Worm (Caenorhabditis elegans) whole organism, L3 larva: Measurements from ENCODE around the gene F33C8.4.

Experiments used
- R02D3.7 ChIP-seq: fragments of 150-350 bp; optimal IDR thresholded peaks from 2 replicates; lab custom pipeline; 2014; ENCODE audit warnings: missing biosample characterization, missing genetic modification characterization
- ama-1 ChIP-seq: fragments of 150-350 bp; optimal IDR thresholded peaks from 2 replicates; lab custom pipeline; 2018
- ceh-16 ChIP-seq: sonication (generic microtip); optimal IDR thresholded peaks from 2 replicates; lab custom pipeline; 2017; ENCODE audit warnings: missing biosample characterization, missing genetic modification characterization
- daf-12 ChIP-seq: fragments of 150-350 bp; optimal IDR thresholded peaks from 2 replicates; lab custom pipeline; 2014; ENCODE audit warnings: missing biosample characterization, missing genetic modification reagents, missing genetic modification characterization
- egl-5 ChIP-seq: fragments of 150-350 bp; optimal IDR thresholded peaks from 2 replicates; lab custom pipeline; 2017; ENCODE audit warnings: missing biosample characterization, missing genetic modification reagents, missing genetic modification characterization, inconsistent platforms
- elt-2 ChIP-seq: sonication (generic microtip); optimal IDR thresholded peaks from 2 replicates; lab custom pipeline; 2016; ENCODE audit warnings: missing genetic modification reagents, mild to moderate bottlenecking, missing genetic modification characterization, missing compliant biosample characterization
- eor-1 ChIP-seq, 2 experiments: fragments of 150-350 bp; optimal IDR thresholded peaks; 2 replicates each; lab custom pipeline; 2014 to 2018; ENCODE audit warnings: missing biosample characterization in 2 of 2, missing genetic modification characterization in 2 of 2
- fkh-10 ChIP-seq: sonication (generic microtip); optimal IDR thresholded peaks from 2 replicates; lab custom pipeline; 2017; ENCODE audit warnings: missing biosample characterization, missing genetic modification reagents, missing genetic modification characterization
- fkh-2 ChIP-seq: fragments of 150-350 bp; optimal IDR thresholded peaks from 2 replicates; lab custom pipeline; 2014; ENCODE audit warnings: missing biosample characterization, missing genetic modification reagents, missing genetic modification characterization
- fos-1 ChIP-seq: fragments of 150-350 bp; optimal IDR thresholded peaks from 2 replicates; lab custom pipeline; 2014; ENCODE audit warnings: missing biosample characterization, missing genetic modification characterization
- hmg-11 ChIP-seq: sonication (generic microtip); optimal IDR thresholded peaks from 2 replicates; lab custom pipeline; 2016; ENCODE audit warnings: missing genetic modification characterization, missing compliant biosample characterization
- lin-15B ChIP-seq: fragments of 150-350 bp; optimal IDR thresholded peaks from 2 replicates; lab custom pipeline; 2014; ENCODE audit warnings: missing biosample characterization, missing genetic modification characterization
- lin-39 ChIP-seq: fragments of 150-350 bp; optimal IDR thresholded peaks from 2 replicates; lab custom pipeline; 2018; ENCODE audit warnings: missing biosample characterization, missing genetic modification reagents, missing genetic modification characterization
- mml-1 ChIP-seq: fragments of 150-350 bp; sonication (generic microtip); optimal IDR thresholded peaks from 3 replicates; lab custom pipeline; 2014; ENCODE audit warnings: missing biosample characterization, missing genetic modification characterization
- nfya-1 ChIP-seq: sonication (generic microtip); optimal IDR thresholded peaks from 2 replicates; lab custom pipeline; 2017; ENCODE audit warnings: missing genetic modification characterization, mild to moderate bottlenecking, missing compliant biosample characterization, antibody characterized with exemption, moderate library complexity; ENCODE audit not compliant: insufficient read depth
- nhr-11 ChIP-seq: fragments of 150-350 bp; optimal IDR thresholded peaks from 2 replicates; lab custom pipeline; 2014; ENCODE audit warnings: missing biosample characterization, missing genetic modification characterization
- nhr-12 ChIP-seq: fragments of 150-350 bp; optimal IDR thresholded peaks from 2 replicates; lab custom pipeline; 2014; ENCODE audit warnings: missing biosample characterization, missing genetic modification characterization
- nhr-23 ChIP-seq: fragments of 150-350 bp; optimal IDR thresholded peaks from 2 replicates; lab custom pipeline; 2014; ENCODE audit warnings: missing biosample characterization, missing genetic modification reagents, missing genetic modification characterization
- nhr-237 ChIP-seq: fragments of 150-350 bp; optimal IDR thresholded peaks from 2 replicates; lab custom pipeline; 2014; ENCODE audit warnings: missing biosample characterization, missing genetic modification characterization
- nhr-43 ChIP-seq: sonication (generic microtip); optimal IDR thresholded peaks from 2 replicates; lab custom pipeline; 2016; ENCODE audit warnings: mild to moderate bottlenecking, missing genetic modification characterization, missing compliant biosample characterization; ENCODE audit not compliant: poor library complexity, severe bottlenecking
- nhr-67 ChIP-seq: fragments of 150-350 bp; optimal IDR thresholded peaks from 2 replicates; lab custom pipeline; 2014; ENCODE audit warnings: missing biosample characterization, missing genetic modification characterization
- nhr-76 ChIP-seq: fragments of 150-350 bp; sonication (generic microtip); optimal IDR thresholded peaks from 5 replicates; lab custom pipeline; 2014; ENCODE audit warnings: missing biosample characterization, missing genetic modification characterization
- nhr-77 ChIP-seq: fragments of 150-350 bp; optimal IDR thresholded peaks from 2 replicates; lab custom pipeline; 2014; ENCODE audit warnings: missing biosample characterization, missing genetic modification characterization
- pha-4 ChIP-seq: fragments of 150-350 bp; optimal IDR thresholded peaks from 2 replicates; lab custom pipeline; 2014; ENCODE audit warnings: missing biosample characterization, missing genetic modification reagents, missing genetic modification characterization
- skn-1 ChIP-seq: fragments of 150-350 bp; optimal IDR thresholded peaks from 2 replicates; lab custom pipeline; 2014; ENCODE audit warnings: missing biosample characterization, missing genetic modification characterization
- snpc-4 ChIP-seq: fragments of 150-350 bp; optimal IDR thresholded peaks from 2 replicates; lab custom pipeline; 2014; ENCODE audit warnings: missing biosample characterization, missing genetic modification characterization
- unc-39 ChIP-seq: sonication (generic microtip); optimal IDR thresholded peaks from 4 replicates; lab custom pipeline; 2017; ENCODE audit warnings: missing biosample characterization, missing genetic modification characterization
- unc-62 ChIP-seq: fragments of 150-350 bp; sonication (generic microtip); optimal IDR thresholded peaks from 4 replicates; lab custom pipeline; 2014; ENCODE audit warnings: missing biosample characterization, missing genetic modification reagents, missing genetic modification characterization
- ztf-11 ChIP-seq: fragments of 150-350 bp; optimal IDR thresholded peaks from 2 replicates; lab custom pipeline; 2014; ENCODE audit warnings: missing biosample characterization, missing genetic modification characterization
- ztf-4 ChIP-seq: fragments of 150-350 bp; optimal IDR thresholded peaks from 2 replicates; lab custom pipeline; 2014; ENCODE audit warnings: missing biosample characterization, missing genetic modification characterization

F33C8.4 gene

ce11 chrX:14731828-14732331 lies at the start of gene F33C8.4:
Gene F33C8.4, plus strand, starts transcription at chrX:14732281.
- no peak for TF ChIP-seq nfya-1
- no peak for TF ChIP-seq ztf-11 (tag; lab: Kevin White, UChicago)
- TF ChIP-seq unc-39 = no peak
- no peak for TF ChIP-seq nhr-76
- TF ChIP-seq fos-1 (tag; lab: Kevin White, UChicago) = no peak
- no peak for TF ChIP-seq fkh-2 (tag; lab: Kevin White, UChicago)
- TF ChIP-seq skn-1 (tag; lab: Kevin White, UChicago) = no peak
- TF ChIP-seq nhr-12 = no peak
- no peak for TF ChIP-seq hmg-11 (tag; lab: Kevin White, UChicago)
- no peak for TF ChIP-seq nhr-11 (tag; lab: Kevin White, UChicago)
- TF ChIP-seq nhr-67 (tag; lab: Kevin White, UChicago) = no peak
- TF ChIP-seq ceh-16 (tag; lab: Kevin White, UChicago) = no peak
- TF ChIP-seq R02D3.7 (tag; lab: Kevin White, UChicago) = no peak
- no peak for TF ChIP-seq pha-4 (tag; lab: Kevin White, UChicago)

DNA sequence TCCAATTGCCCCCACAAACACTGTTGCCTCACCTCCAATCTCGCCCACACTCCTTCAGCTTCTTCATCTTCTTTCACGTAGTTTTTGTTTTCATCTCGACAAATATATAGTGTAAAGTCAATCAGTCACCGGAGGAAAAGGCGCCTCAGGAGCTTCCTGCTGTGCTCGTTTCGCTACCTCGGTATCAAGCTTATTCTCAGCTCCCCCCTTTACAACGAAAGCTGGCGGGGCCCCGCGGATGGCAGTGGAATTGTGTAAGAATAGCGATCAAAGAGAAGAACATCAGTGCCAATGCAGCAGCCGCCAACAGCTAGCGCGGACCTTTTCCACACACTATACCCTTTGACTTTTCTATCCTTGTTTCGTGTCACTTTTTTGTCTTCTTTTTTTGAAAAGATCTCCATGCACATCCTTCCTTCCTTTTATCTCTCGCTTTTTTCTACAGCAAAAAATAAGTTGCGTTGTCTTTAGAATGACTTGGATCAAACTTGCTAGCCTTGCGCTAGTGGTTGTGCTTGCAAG lies 47.6 kb upstream of the F33C8.4 start, which contains the start of gene csq-1:
csq-1 (plus strand) TSS at position 472 of the 522 bp plus-strand sequence.
- TF ChIP-seq nhr-11 (tag; lab: Kevin White, UChicago) = no peak
- peak; percentile 2 for TF ChIP-seq nfya-1

DNA sequence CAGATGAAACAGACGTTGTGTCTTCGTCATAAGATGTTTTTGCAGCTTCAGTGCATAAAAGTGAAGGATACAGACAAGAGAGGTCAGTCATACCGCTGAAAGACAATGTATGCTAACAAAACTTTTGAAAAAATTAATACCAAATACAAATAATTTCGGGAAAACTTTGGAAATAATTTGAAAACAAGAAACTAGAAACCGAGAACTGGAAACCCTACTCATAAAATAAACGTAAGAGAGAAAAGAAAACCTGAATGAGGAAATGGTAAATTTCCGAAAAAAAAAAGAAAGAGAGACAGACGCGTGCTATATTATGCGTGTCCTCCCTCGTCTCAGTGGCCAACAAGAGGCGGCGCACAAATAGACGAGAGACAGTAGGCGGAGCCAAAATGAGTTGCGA lies 39.2 kb upstream of the F33C8.4 start, which contains the start of gene sox-3:
sox-3 (minus strand) TSS at position 101 of the 400 bp plus-strand sequence.
- TF ChIP-seq nfya-1 = peak; percentile 51
- no peak for TF ChIP-seq fkh-2 (tag; lab: Kevin White, UChicago)
- no peak for TF ChIP-seq ama-1 (lab: Kevin White, UChicago)

DNA sequence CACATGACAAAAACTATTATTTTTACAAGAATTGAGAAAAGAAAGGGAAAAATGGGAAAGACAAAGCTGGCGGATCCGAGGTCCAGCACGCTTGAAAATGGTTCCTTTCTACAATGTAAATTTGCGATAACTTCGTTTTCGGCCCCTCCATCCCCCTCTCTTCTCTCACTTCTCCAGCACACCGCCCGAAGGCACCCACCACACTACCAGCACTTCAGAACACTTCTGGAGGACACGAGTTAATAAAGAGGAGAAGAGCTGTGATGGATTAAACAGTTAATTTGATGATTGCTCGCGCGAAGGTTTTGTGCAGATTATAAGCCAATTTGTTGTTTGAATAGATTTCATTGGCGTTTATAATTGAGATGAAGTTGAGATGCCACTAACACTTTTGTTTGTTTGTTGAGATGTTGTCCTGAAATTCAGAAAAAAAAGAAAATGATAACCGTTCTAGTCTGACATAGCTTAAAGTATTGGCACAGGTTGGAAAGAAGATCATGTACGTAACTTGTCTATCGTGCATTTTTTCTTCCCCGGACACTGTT lies 37.4 kb upstream of the F33C8.4 start:
- TF ChIP-seq fkh-10 (peak; percentile 15), mml-1 (tag; lab: Kevin White, UChicago) (no peak)

DNA sequence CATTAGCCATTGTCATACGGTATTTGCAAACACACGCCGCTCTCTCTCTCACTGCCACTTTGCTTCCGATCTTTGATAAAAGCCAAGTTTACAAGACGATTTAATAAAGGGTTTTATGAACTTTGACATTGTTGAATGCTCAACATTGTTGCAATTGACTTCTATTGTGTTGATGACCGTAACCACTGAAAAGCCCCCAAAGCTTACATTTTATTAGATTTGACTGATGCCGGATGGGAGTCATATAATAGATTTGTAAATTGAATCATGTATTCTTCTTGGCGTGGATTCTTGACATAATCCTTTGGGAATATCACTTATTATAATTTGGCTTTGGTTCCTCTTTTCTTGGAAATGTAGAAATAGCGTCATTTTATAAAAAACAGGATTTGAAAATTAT lies 36.2 kb upstream of the F33C8.4 start:
- TF ChIP-seq lin-15B (tag; lab: Kevin White, UChicago) = no peak
- TF ChIP-seq nhr-77 (tag; lab: Kevin White, UChicago) = no peak
- TF ChIP-seq nhr-43 (tag; lab: Kevin White, UChicago) = no peak
- TF ChIP-seq egl-5 (tag; lab: Kevin White, UChicago) = no peak
- TF ChIP-seq eor-1 (tag; optimal IDR thresholded peaks at IDR 0.05; lab: Kevin White, UChicago) = no peak
- TF ChIP-seq unc-62 (GFP tag; lab: Kevin White, UChicago) = no peak
- no peak for TF ChIP-seq nhr-237 (tag; lab: Kevin White, UChicago)
- no peak for TF ChIP-seq lin-39 (tag; lab: Kevin White, UChicago)
- TF ChIP-seq R02D3.7 (tag; lab: Kevin White, UChicago) = no peak
- no peak for TF ChIP-seq ztf-4 (tag; lab: Kevin White, UChicago)
- no peak for TF ChIP-seq pha-4 (tag; lab: Kevin White, UChicago)

- TF ChIP-seq fkh-2 (tag; lab: Kevin White, UChicago) = no peak
- no peak for TF ChIP-seq nfya-1
- TF ChIP-seq nhr-23 (tag; lab: Kevin White, UChicago) = no peak
- TF ChIP-seq elt-2 (tag; lab: Kevin White, UChicago) = no peak
- no peak for TF ChIP-seq snpc-4 (tag; lab: Kevin White, UChicago)
- no peak for TF ChIP-seq egl-5 (tag; lab: Kevin White, UChicago)
Measured at ce11 chrX:14699866-14700265, 32.2 kb upstream of the F33C8.4 start, which contains the start of gene hch-1. Gene hch-1, minus strand, starts transcription at chrX:14699977.

DNA sequence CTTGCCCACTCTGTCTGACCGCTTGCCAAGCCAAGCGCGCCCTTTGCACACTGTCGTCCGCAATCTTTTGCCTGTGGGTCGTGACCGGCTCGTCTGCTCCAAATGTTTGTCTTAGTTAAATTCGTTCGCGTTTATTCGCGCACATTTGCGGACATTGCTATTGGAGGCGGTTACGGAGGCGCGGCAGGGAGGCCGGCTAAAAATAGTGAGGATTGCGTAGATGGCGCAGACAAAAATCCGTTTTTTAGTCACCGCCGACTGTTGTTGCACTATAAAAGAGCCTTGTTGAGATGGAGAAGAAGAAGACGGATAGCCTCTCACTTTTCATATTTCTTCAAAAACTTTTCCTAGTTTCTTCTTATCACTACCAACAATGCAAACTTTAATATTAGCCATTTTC lies 30.6 kb upstream of the F33C8.4 start, which contains the start of gene F40E10.5:
F40E10.5 (plus strand) TSS at position 301 of the 400 bp plus-strand sequence.
- TF ChIP-seq daf-12 = no peak
- TF ChIP-seq, all 47 proteins: peak for 0
